Worm (Caenorhabditis elegans) whole organism, L3 larva: Measurements from ENCODE around the gene znf-474.

Experiments used
- ceh-16 ChIP-seq: sonication (generic microtip); optimal IDR thresholded peaks from 2 replicates; lab custom pipeline; 2017; ENCODE audit warnings: missing biosample characterization, missing genetic modification characterization
- ceh-9 ChIP-seq: sonication (generic microtip); optimal IDR thresholded peaks from 2 replicates; lab custom pipeline; 2018; ENCODE audit warnings: missing biosample characterization, missing genetic modification characterization
- egl-27 ChIP-seq: sonication (generic microtip); optimal IDR thresholded peaks from 4 replicates; lab custom pipeline; 2017; ENCODE audit warnings: missing biosample characterization, missing genetic modification reagents, missing genetic modification characterization
- elt-2 ChIP-seq: sonication (generic microtip); optimal IDR thresholded peaks from 2 replicates; lab custom pipeline; 2016; ENCODE audit warnings: missing genetic modification reagents, mild to moderate bottlenecking, missing genetic modification characterization, missing compliant biosample characterization
- lin-15B ChIP-seq: fragments of 150-350 bp; optimal IDR thresholded peaks from 2 replicates; lab custom pipeline; 2014; ENCODE audit warnings: missing biosample characterization, missing genetic modification characterization
- nhr-12 ChIP-seq: fragments of 150-350 bp; optimal IDR thresholded peaks from 2 replicates; lab custom pipeline; 2014; ENCODE audit warnings: missing biosample characterization, missing genetic modification characterization
- nhr-28 ChIP-seq: fragments of 150-350 bp; optimal IDR thresholded peaks from 2 replicates; lab custom pipeline; 2014; ENCODE audit warnings: missing biosample characterization, missing genetic modification characterization
- skn-1 ChIP-seq: fragments of 150-350 bp; optimal IDR thresholded peaks from 2 replicates; lab custom pipeline; 2014; ENCODE audit warnings: missing biosample characterization, missing genetic modification characterization
- unc-39 ChIP-seq: sonication (generic microtip); optimal IDR thresholded peaks from 4 replicates; lab custom pipeline; 2017; ENCODE audit warnings: missing biosample characterization, missing genetic modification characterization
- unc-62 ChIP-seq: fragments of 150-350 bp; sonication (generic microtip); optimal IDR thresholded peaks from 4 replicates; lab custom pipeline; 2014; ENCODE audit warnings: missing biosample characterization, missing genetic modification reagents, missing genetic modification characterization

ce11 chrX:12184393-12184792 is 34.7 kb downstream of the znf-474 start:
- TF ChIP-seq skn-1 (tag; lab: Kevin White, UChicago), result no peak
- TF ChIP-seq ceh-16 (tag; lab: Kevin White, UChicago), result no peak
- no peak for TF ChIP-seq ceh-9 (tag; lab: Kevin White, UChicago)
- TF ChIP-seq nhr-28 (tag; lab: Kevin White, UChicago), result no peak
- no peak for TF ChIP-seq unc-39
- TF ChIP-seq unc-62 (GFP tag; lab: Kevin White, UChicago), result no peak
- no peak for TF ChIP-seq egl-27 (tag; lab: Kevin White, UChicago)
- TF ChIP-seq nhr-12, result no peak
- TF ChIP-seq lin-15B (tag; lab: Kevin White, UChicago), result no peak
- no peak for TF ChIP-seq elt-2 (tag; lab: Kevin White, UChicago)
